Worm (Caenorhabditis elegans) whole organism, dauer: Measurements from ENCODE around the gene C45G9.9.
"Not testable (repeated sequence)": the region's sequence is repeated elsewhere in the genome, so short reads cannot be mapped to it uniquely, and the experiment has no call there.

Source experiments
- unc-62 ChIP-seq: sonication (generic microtip); optimal IDR thresholded peaks from 2 replicates; lab custom pipeline; 2017; ENCODE audit warnings: missing biosample characterization, missing genetic modification reagents, missing genetic modification characterization

Gene C45G9.9

ce11 chrIII:5055709-5056108 lies at the start of gene C45G9.9:
Gene C45G9.9, minus strand, starts transcription at chrIII:5055809.
- TF ChIP-seq unc-62 (GFP tag; lab: Kevin White, UChicago), result not testable (repeated sequence)

- no peak for TF ChIP-seq unc-62 (GFP tag; lab: Kevin White, UChicago)
Observed at ce11 chrIII:5102616-5103015, 47.0 kb upstream of the C45G9.9 start, which contains the start of gene F54D8.6. Gene F54D8.6, plus strand, starts transcription at chrIII:5102985.

ce11 chrIII:5099500-5099899 lies 43.9 kb upstream of the C45G9.9 start:
- no peak for TF ChIP-seq unc-62 (GFP tag; lab: Kevin White, UChicago)

- TF ChIP-seq unc-62 (GFP tag; lab: Kevin White, UChicago), result no peak
Observed at ce11 chrIII:5098740-5099276, 43.2 kb upstream of the C45G9.9 start.

- no peak for TF ChIP-seq unc-62 (GFP tag; lab: Kevin White, UChicago)
Observed at ce11 chrIII:5096741-5097140, 41.1 kb upstream of the C45G9.9 start.

- TF ChIP-seq unc-62 (GFP tag; lab: Kevin White, UChicago), result no peak
Observed at ce11 chrIII:5094506-5094905, 38.9 kb upstream of the C45G9.9 start, which contains the start of gene F54D8.10. Gene F54D8.10, plus strand, starts transcription at chrIII:5094806.

- no peak for TF ChIP-seq unc-62 (GFP tag; lab: Kevin White, UChicago)
Observed at ce11 chrIII:5092345-5092744, 36.7 kb upstream of the C45G9.9 start.

ce11 chrIII:5089489-5089888 lies 33.9 kb upstream of the C45G9.9 start:
- no peak for TF ChIP-seq unc-62 (GFP tag; lab: Kevin White, UChicago)

- TF ChIP-seq unc-62 (GFP tag; lab: Kevin White, UChicago), result no peak
Observed at ce11 chrIII:5085529-5085928, 29.9 kb upstream of the C45G9.9 start, which contains the start of gene cah-1. Gene cah-1, minus strand, starts transcription at chrIII:5085629.

ce11 chrIII:5083304-5083703 lies 27.7 kb upstream of the C45G9.9 start:
- no peak for TF ChIP-seq unc-62 (GFP tag; lab: Kevin White, UChicago)

ce11 chrIII:5081573-5081823 lies 25.9 kb upstream of the C45G9.9 start, which contains the start of gene cox-6A:
Gene cox-6A, plus strand, starts transcription at chrIII:5081724.
- TF ChIP-seq unc-62 (GFP tag; lab: Kevin White, UChicago), result no peak

ce11 chrIII:5080700-5081572 lies 25.3 kb upstream of the C45G9.9 start:
- TF ChIP-seq unc-62 (GFP tag; lab: Kevin White, UChicago), result no peak

- no peak for TF ChIP-seq unc-62 (GFP tag; lab: Kevin White, UChicago)
Observed at ce11 chrIII:5078062-5078461, 22.5 kb upstream of the C45G9.9 start.

ce11 chrIII:5077150-5077814 lies 21.7 kb upstream of the C45G9.9 start, which contains the start of gene alh-1:
Gene alh-1, plus strand, starts transcription at chrIII:5077764.
- no peak for TF ChIP-seq unc-62 (GFP tag; lab: Kevin White, UChicago)

ce11 chrIII:5076569-5076968 lies 21.0 kb upstream of the C45G9.9 start:
- no peak for TF ChIP-seq unc-62 (GFP tag; lab: Kevin White, UChicago)

- no peak for TF ChIP-seq unc-62 (GFP tag; lab: Kevin White, UChicago)
Observed at ce11 chrIII:5074398-5074797, 18.8 kb upstream of the C45G9.9 start, which contains the start of gene ttbk-6. Gene ttbk-6, plus strand, starts transcription at chrIII:5074698.
